Worm (Caenorhabditis elegans): ENCODE data around the gene srbc-43.

DNA sequence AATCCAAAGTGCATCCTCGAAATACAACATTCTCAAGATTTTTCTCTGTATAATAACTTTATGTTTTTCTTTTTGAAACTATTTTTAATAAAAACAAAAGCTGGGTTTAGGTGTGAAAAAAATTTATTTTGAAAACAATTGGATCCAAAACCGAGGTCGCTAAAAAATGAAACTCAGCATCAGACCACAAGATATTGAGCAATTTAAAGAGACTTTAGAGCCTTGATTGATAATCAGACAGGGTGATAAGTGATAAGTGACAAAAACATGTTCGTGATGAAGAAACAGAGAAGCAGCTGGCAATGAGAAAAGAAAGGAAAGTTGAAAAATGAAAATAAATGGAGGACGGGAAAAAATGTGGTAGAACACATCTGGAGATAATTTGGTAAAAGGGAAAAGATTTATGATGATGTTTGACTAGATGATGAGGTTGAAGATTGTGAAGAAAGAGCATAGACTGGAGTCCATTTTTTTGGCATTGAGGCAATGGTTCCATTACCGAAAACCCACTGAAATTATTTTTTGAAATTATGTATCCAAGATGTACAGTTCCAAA, 38.7 kb downstream of the srbc-43 start, which contains the start of gene C15C8.6:
- TF ChIP-seq ceh-13 (GFP tag; optimal IDR thresholded peaks at IDR 0.05) (no peak), F13C5.2 (tag; optimal IDR thresholded peaks at IDR 0.05) (no peak), ama-1 (optimal IDR thresholded peaks at IDR 0.05) (no peak), flt-1 (GFP tag; IDR thresholded peaks at IDR 0.05) (no peak), hmbx-1 (tag; optimal IDR thresholded peaks at IDR 0.05) (no peak), ets-7 (tag; optimal IDR thresholded peaks at IDR 0.05) (no peak), aly-1 (tag; optimal IDR thresholded peaks at IDR 0.05) (no peak), hnd-1 (tag; optimal IDR thresholded peaks at IDR 0.05) (no peak), tbx-11 (GFP tag; IDR thresholded peaks at IDR 0.05) (no peak)
